Fruit fly (Drosophila melanogaster) whole organism, embryonic: ENCODE data around the gene CG6398.

Experiments
- B-H1 ChIP-seq: fragments of 200-800 bp; sonication (Bioruptor generic); IDR thresholded peaks from 3 replicates; pipeline ENCODE4 v1.3.6; 2022; ENCODE audit warnings: missing biosample characterization, missing genetic modification characterization
- Bdp1 ChIP-seq: fragments of 200-800 bp; sonication (Bioruptor generic); optimal IDR thresholded peaks from 3 replicates; lab custom pipeline; 2016; ENCODE audit warnings: missing biosample characterization, missing genetic modification characterization
- Bgb ChIP-seq: fragments of 200-800 bp; sonication (Bioruptor generic); IDR thresholded peaks from 2 replicates; pipeline ENCODE4 v1.3.6; 2022; ENCODE audit warnings: missing biosample characterization, missing genetic modification characterization; ENCODE audit not compliant: partially characterized antibody
- Blimp-1 ChIP-seq: fragments of 200-800 bp; sonication (Bioruptor generic); optimal IDR thresholded peaks from 3 replicates; lab custom pipeline; 2018; ENCODE audit warnings: missing biosample characterization, missing genetic modification characterization, mild to moderate bottlenecking, moderate library complexity, missing genetic modification reagents
- C15 ChIP-seq: fragments of 200-800 bp; sonication (Bioruptor generic); IDR thresholded peaks from 3 replicates; pipeline ENCODE4 v1.3.6; 2022; ENCODE audit warnings: missing biosample characterization, missing genetic modification characterization
- CG10267 ChIP-seq: fragments of 200-800 bp; sonication (Bioruptor generic); optimal IDR thresholded peaks from 2 replicates; lab custom pipeline; 2018; ENCODE audit warnings: missing biosample characterization, mild to moderate bottlenecking, missing genetic modification characterization, moderate library complexity
- CG11723 ChIP-seq: fragments of 200-800 bp; sonication (Bioruptor generic); optimal IDR thresholded peaks from 2 replicates; lab custom pipeline; 2017; ENCODE audit warnings: missing biosample characterization, mild to moderate bottlenecking, missing genetic modification characterization
- CG12155 ChIP-seq: fragments of 200-800 bp; sonication (Bioruptor generic); optimal IDR thresholded peaks from 3 replicates; lab custom pipeline; 2016; ENCODE audit warnings: missing biosample characterization, missing genetic modification characterization
- CG12744 ChIP-seq: fragments of 200-800 bp; sonication (Bioruptor generic); optimal IDR thresholded peaks from 2 replicates; lab custom pipeline; 2016; ENCODE audit warnings: missing biosample characterization, missing genetic modification characterization
- CG13424 ChIP-seq: fragments of 200-800 bp; sonication (Bioruptor generic); optimal IDR thresholded peaks from 2 replicates; lab custom pipeline; 2019; ENCODE audit warnings: missing biosample characterization, mild to moderate bottlenecking, missing genetic modification characterization, moderate library complexity
- CG13624 ChIP-seq: fragments of 200-800 bp; sonication (Bioruptor generic); optimal IDR thresholded peaks from 2 replicates; lab custom pipeline; 2016; ENCODE audit warnings: missing biosample characterization, missing genetic modification characterization
- CG13775 ChIP-seq: fragments of 200-800 bp; sonication (Bioruptor generic); optimal IDR thresholded peaks from 3 replicates; lab custom pipeline; 2017; ENCODE audit warnings: missing biosample characterization, mild to moderate bottlenecking, missing genetic modification characterization
- CG15011 ChIP-seq: fragments of 200-800 bp; sonication (Bioruptor generic); optimal IDR thresholded peaks from 3 replicates; lab custom pipeline; 2018; ENCODE audit warnings: missing biosample characterization, mild to moderate bottlenecking, missing genetic modification characterization
- CG16779 ChIP-seq: fragments of 200-800 bp; sonication (Bioruptor generic); IDR thresholded peaks from 2 replicates; pipeline ENCODE4 v1.3.6; 2022; ENCODE audit warnings: missing biosample characterization, missing genetic modification characterization
- CG16813 ChIP-seq: fragments of 200-800 bp; sonication (Bioruptor generic); IDR thresholded peaks from 3 replicates; pipeline ENCODE4 v1.3.6; 2022; ENCODE audit warnings: missing biosample characterization, missing genetic modification characterization; ENCODE audit not compliant: partially characterized antibody
- CG17186 ChIP-seq: fragments of 200-800 bp; sonication (Bioruptor generic); optimal IDR thresholded peaks from 3 replicates; lab custom pipeline; 2017; ENCODE audit warnings: missing biosample characterization, missing genetic modification reagents, missing genetic modification characterization
- CG17361 ChIP-seq: fragments of 200-800 bp; sonication (Bioruptor generic); IDR thresholded peaks from 3 replicates; pipeline ENCODE4 v1.3.6; 2022; ENCODE audit warnings: missing biosample characterization, missing genetic modification characterization
- CG18619 ChIP-seq: fragments of 200-800 bp; sonication (Bioruptor generic); optimal IDR thresholded peaks from 3 replicates; lab custom pipeline; 2017; ENCODE audit warnings: missing biosample characterization, mild to moderate bottlenecking, missing genetic modification characterization
- CG2712 ChIP-seq: fragments of 200-800 bp; optimal IDR thresholded peaks from 3 replicates; lab custom pipeline; 2019; ENCODE audit warnings: missing biosample characterization, mild to moderate bottlenecking, missing genetic modification characterization, moderate library complexity
- CG4424 ChIP-seq: fragments of 200-800 bp; sonication (Bioruptor generic); optimal IDR thresholded peaks from 3 replicates; lab custom pipeline; 2016; ENCODE audit warnings: missing biosample characterization, missing genetic modification characterization
- CG4617 ChIP-seq: fragments of 200-800 bp; sonication (Bioruptor generic); optimal IDR thresholded peaks from 3 replicates; lab custom pipeline; 2016; ENCODE audit warnings: missing biosample characterization, missing genetic modification characterization, borderline replicate concordance
- CG4854 ChIP-seq: fragments of 200-800 bp; sonication (Bioruptor generic); optimal IDR thresholded peaks from 2 replicates; lab custom pipeline; 2016; ENCODE audit warnings: missing biosample characterization, missing genetic modification characterization, inconsistent platforms
- CG7556 ChIP-seq: fragments of 200-800 bp; sonication (Bioruptor generic); optimal IDR thresholded peaks from 2 replicates; lab custom pipeline; 2017; ENCODE audit warnings: missing biosample characterization, mild to moderate bottlenecking, missing genetic modification characterization
- CG7839 ChIP-seq: fragments of 200-800 bp; sonication (Bioruptor generic); optimal IDR thresholded peaks from 3 replicates; lab custom pipeline; 2018; ENCODE audit warnings: missing biosample characterization, mild to moderate bottlenecking, missing genetic modification characterization, moderate library complexity
- Deaf1 ChIP-seq: fragments of 200-800 bp; optimal IDR thresholded peaks from 3 replicates; lab custom pipeline; 2019; ENCODE audit warnings: missing biosample characterization, mild to moderate bottlenecking, missing genetic modification characterization, moderate library complexity
- Dp ChIP-seq: fragments of 200-800 bp; sonication (Bioruptor generic); optimal IDR thresholded peaks from 2 replicates; lab custom pipeline; 2018; ENCODE audit warnings: missing biosample characterization, mild to moderate bottlenecking, missing genetic modification characterization, moderate library complexity
- Gug ChIP-seq: fragments of 200-800 bp; sonication (Bioruptor generic); IDR thresholded peaks from 4 replicates; pipeline ENCODE4 v1.3.6; 2022; ENCODE audit warnings: missing biosample characterization, missing genetic modification characterization
- Hsf ChIP-seq: fragments of 200-800 bp; sonication (Bioruptor generic); optimal IDR thresholded peaks from 3 replicates; lab custom pipeline; 2016; ENCODE audit warnings: missing biosample characterization, missing genetic modification characterization
- Kr ChIP-seq: fragments of 200-800 bp; sonication (Bioruptor generic); optimal IDR thresholded peaks from 2 replicates; lab custom pipeline; 2017; ENCODE audit warnings: missing biosample characterization, mild to moderate bottlenecking, missing genetic modification characterization
- Med ChIP-seq: fragments of 200-800 bp; sonication (Bioruptor generic); peaks from one replicate; lab custom pipeline; 2016; ENCODE audit warnings: missing biosample characterization, missing genetic modification characterization, mild to moderate bottlenecking, inconsistent platforms, moderate library complexity
- Rx ChIP-seq: fragments of 200-800 bp; sonication (Bioruptor generic); IDR thresholded peaks from 2 replicates; pipeline ENCODE4 v1.3.6; 2022; ENCODE audit warnings: missing biosample characterization, missing genetic modification characterization
- Sox102F ChIP-seq: fragments of 200-800 bp; sonication (Bioruptor generic); optimal IDR thresholded peaks from 2 replicates; lab custom pipeline; 2018; ENCODE audit warnings: missing biosample characterization, mild to moderate bottlenecking, missing genetic modification characterization, moderate library complexity
- Usf ChIP-seq: fragments of 200-800 bp; sonication (Bioruptor generic); optimal IDR thresholded peaks from 2 replicates; lab custom pipeline; 2017; ENCODE audit warnings: missing genotype, missing biosample characterization, missing genetic modification characterization
- Xbp1 ChIP-seq: fragments of 200-800 bp; sonication (Bioruptor generic); optimal IDR thresholded peaks from 3 replicates; lab custom pipeline; 2016; ENCODE audit warnings: missing biosample characterization, mild to moderate bottlenecking, missing genetic modification characterization
- ab ChIP-seq: fragments of 200-800 bp; sonication (Bioruptor generic); optimal IDR thresholded peaks from 2 replicates; lab custom pipeline; 2016; ENCODE audit warnings: missing biosample characterization, missing genetic modification characterization
- chinmo ChIP-seq: fragments of 200-800 bp; sonication (Bioruptor generic); IDR thresholded peaks from 4 replicates; pipeline ENCODE4 v1.3.6; 2022; ENCODE audit warnings: missing biosample characterization, missing genetic modification characterization; ENCODE audit not compliant: partially characterized antibody
- ems ChIP-seq: fragments of 200-800 bp; sonication (Bioruptor generic); optimal IDR thresholded peaks from 3 replicates; lab custom pipeline; 2016; ENCODE audit warnings: missing biosample characterization, missing genetic modification characterization
- en ChIP-seq: fragments of 200-800 bp; sonication (Bioruptor generic); optimal IDR thresholded peaks from 2 replicates; lab custom pipeline; 2016; ENCODE audit warnings: missing biosample characterization, missing genetic modification characterization
- fd96Cb ChIP-seq: fragments of 200-800 bp; sonication (Bioruptor generic); optimal IDR thresholded peaks from 2 replicates; lab custom pipeline; 2018; ENCODE audit warnings: missing biosample characterization, mild to moderate bottlenecking, missing genetic modification characterization, moderate library complexity
- h ChIP-seq: fragments of >200 bp; optimal IDR thresholded peaks from 2 replicates; lab custom pipeline; 2017
- hth ChIP-seq: fragments of >200 bp; optimal IDR thresholded peaks from 2 replicates; lab custom pipeline; 2017; ENCODE audit warnings: inconsistent platforms
- ind ChIP-seq: fragments of 200-800 bp; sonication (Bioruptor generic); optimal IDR thresholded peaks from 3 replicates; lab custom pipeline; 2016; ENCODE audit warnings: missing biosample characterization, missing genetic modification characterization
- insv ChIP-seq, 2 experiments: fragments of 200-800 bp; sonication (Bioruptor generic); optimal IDR thresholded peaks; 3 replicates each; lab custom pipeline; 2016 to 2018; ENCODE audit warnings: missing biosample characterization in 2 of 2, missing genetic modification characterization in 2 of 2
- kay ChIP-seq: fragments of 200-800 bp; sonication (Bioruptor generic); optimal IDR thresholded peaks from 2 replicates; lab custom pipeline; 2016; ENCODE audit warnings: missing biosample characterization, missing genetic modification characterization
- lab ChIP-seq: fragments of 200-800 bp; sonication (Bioruptor generic); optimal IDR thresholded peaks from 3 replicates; lab custom pipeline; 2017; ENCODE audit warnings: missing biosample characterization, missing genetic modification characterization, mild to moderate bottlenecking, moderate library complexity, missing genetic modification reagents
- mirr ChIP-seq: fragments of 200-800 bp; sonication (Bioruptor generic); optimal IDR thresholded peaks from 3 replicates; lab custom pipeline; 2018; ENCODE audit warnings: missing biosample characterization, mild to moderate bottlenecking, missing genetic modification characterization
- salm ChIP-seq: fragments of 200-800 bp; sonication (Bioruptor generic); optimal IDR thresholded peaks from 2 replicates; lab custom pipeline; 2018; ENCODE audit warnings: missing biosample characterization, mild to moderate bottlenecking, missing genetic modification characterization
- sens-2 ChIP-seq: fragments of 200-800 bp; sonication (Bioruptor generic); IDR thresholded peaks from 2 replicates; pipeline ENCODE4 v1.3.6; 2022; ENCODE audit warnings: missing biosample characterization, missing genetic modification characterization
- so ChIP-seq: fragments of 200-800 bp; sonication (Bioruptor generic); IDR thresholded peaks from 3 replicates; pipeline ENCODE4 v1.3.6; 2022; ENCODE audit warnings: missing biosample characterization, missing genetic modification characterization

Gene CG6398

DNA sequence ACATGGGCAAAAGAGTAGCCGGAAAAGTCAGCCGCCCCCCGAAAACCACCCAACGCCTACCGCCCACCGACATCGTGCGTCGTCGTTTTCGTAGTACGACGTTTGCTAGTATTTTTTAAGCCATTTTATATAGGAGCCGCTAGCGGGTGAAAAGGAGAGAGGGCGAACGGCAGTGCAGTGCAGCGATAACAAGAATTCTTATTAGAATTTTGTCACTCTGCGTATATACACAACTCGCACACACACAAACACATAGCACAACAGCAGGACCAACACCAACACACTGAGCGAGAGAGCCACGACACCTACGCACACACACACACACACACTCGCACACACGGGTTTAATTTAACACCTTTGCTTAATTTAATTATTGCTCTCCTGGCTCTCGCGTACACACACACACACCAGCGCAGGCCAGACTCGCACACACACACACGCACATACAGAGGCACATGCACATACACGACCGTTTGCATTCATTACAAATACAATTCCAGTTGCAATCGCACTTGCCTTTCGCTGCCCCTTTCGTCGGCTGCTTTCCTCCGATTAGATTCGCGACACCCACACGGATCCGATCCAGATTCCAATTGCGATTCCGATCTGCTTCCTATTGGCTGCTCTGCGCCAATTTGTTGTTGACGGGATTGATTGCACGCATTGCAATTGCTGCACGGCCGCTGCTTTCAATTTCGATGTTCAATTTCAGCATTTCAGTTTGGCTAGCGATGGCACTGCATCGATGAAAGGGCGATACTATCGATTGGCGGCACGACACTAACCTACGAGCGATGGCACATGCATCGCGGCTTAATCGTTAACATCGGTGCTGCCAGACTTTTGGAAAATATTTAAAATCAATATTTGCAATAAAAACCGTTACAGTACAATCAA, 3.6 kb upstream of the CG6398 start, which contains the start of gene Socs16D (continued):
- TF ChIP-seq Usf (no peak), CG7556 (no peak), en (GFP tag; lab: Kevin White, UChicago) (no peak), CG17361 (GFP tag; lab: Robert Waterston, UW) (no peak), Sox102F (GFP tag; lab: Kevin White, UChicago) (no peak), Blimp-1 (GFP tag; lab: Kevin White, UChicago) (peak; percentile 43), ind (GFP tag; lab: Kevin White, UChicago) (peak; percentile 9), CG17186 (GFP tag; lab: Kevin White, UChicago) (peak; percentile 31), hth (lab: Kevin White, UChicago) (no peak), CG4424 (GFP tag; lab: Kevin White, UChicago) (no peak), CG18619 (GFP tag; lab: Kevin White, UChicago) (no peak), insv (GFP tag; optimal IDR thresholded peaks at IDR 0.05; lab: Kevin White, UChicago) (peak; percentile 83 to 97), Hsf (GFP tag; lab: Kevin White, UChicago) (peak; percentile 27), Bgb (peak; percentile 99), CG12744 (GFP tag; lab: Kevin White, UChicago) (peak; percentile 1), salm (no peak), CG16779 (no peak), lab (GFP tag; lab: Kevin White, UChicago) (peak; percentile 52), Kr (no peak), sens-2 (GFP tag; lab: Robert Waterston, UW) (no peak), CG12155 (peak; percentile 36), B-H1 (GFP tag; lab: Robert Waterston, UW) (no peak), C15 (no peak), h (lab: Kevin White, UChicago) (no peak), so (peak; percentile 23; the same call in 1 of the 3 replicates), Bdp1 (no peak), CG2712 (tag; lab: Kevin White, UChicago) (peak; percentile 43), CG4617 (peak; percentile 74), ab (GFP tag; lab: Kevin White, UChicago) (no peak), CG4854 (GFP tag; lab: Kevin White, UChicago) (no peak), CG13775 (GFP tag; lab: Kevin White, UChicago) (no peak), fd96Cb (tag; lab: Kevin White, UChicago) (no peak), CG15011 (GFP tag; lab: Kevin White, UChicago) (no peak), ems (GFP tag; lab: Kevin White, UChicago) (peak; percentile 17), Gug (peak; percentile 70; the same call in 2 of the 4 replicates), mirr (GFP tag; lab: Kevin White, UChicago) (peak; percentile 21), kay (GFP tag; lab: Kevin White, UChicago) (no peak), Med (peak; percentile 91), chinmo (GFP tag; lab: Robert Waterston, UW) (peak; percentile 98), Rx (GFP tag; lab: Robert Waterston, UW) (no peak), Dp (GFP tag; lab: Kevin White, UChicago) (peak; percentile 70), Xbp1 (peak; percentile 35), CG13424 (tag; lab: Kevin White, UChicago) (no peak), Deaf1 (tag; lab: Kevin White, UChicago) (peak; percentile 86), CG16813 (GFP tag; lab: Robert Waterston, UW) (peak; percentile 98), CG11723 (GFP tag; lab: Kevin White, UChicago) (no peak), CG13624 (GFP tag; lab: Kevin White, UChicago) (peak; percentile 66), CG10267 (peak; percentile 71), CG7839 (peak; percentile 6)
